Worm (Caenorhabditis elegans): ENCODE results near the gene evl-20.

DNA sequence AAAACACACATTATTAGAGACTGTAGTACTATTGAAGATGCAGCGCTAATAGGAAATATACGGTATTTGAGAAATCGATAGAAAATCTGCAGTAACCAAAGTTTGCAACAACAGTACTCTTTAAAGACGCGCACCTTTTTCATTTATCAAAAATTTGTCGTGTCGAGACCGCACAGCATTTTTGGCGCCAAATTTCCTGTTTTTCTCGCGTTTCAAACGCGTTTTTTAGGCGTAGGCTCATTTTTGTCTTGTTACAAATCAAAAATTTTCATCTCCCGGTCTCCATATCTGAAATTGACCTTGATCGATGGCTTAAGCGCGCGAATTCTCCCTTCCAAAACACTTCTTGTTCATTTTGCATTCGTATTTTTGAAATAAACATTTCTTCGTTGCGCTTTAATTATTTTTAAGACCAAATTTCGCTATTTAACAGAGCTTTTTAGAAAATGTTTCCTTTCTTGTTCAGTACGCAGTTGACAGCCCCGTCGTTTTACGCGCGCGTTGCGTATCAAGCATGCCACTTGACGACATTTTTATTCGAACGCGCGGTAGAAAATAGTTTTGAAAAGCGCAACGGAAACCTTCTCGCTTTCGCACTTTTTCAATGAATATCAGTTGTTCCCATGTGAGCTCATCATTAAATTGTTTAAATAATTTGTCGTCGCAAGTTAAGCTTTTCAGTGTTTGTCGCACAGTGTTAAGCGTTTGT is 12.7 kb downstream of the evl-20 start:
- TF ChIP-seq him-1 (tag; optimal IDR thresholded peaks at IDR 0.05), result no peak
- no peak for TF ChIP-seq W03F9.2 (tag; optimal IDR thresholded peaks at IDR 0.05)
